Fruit fly (Drosophila melanogaster): ENCODE data around the gene CG44259.
A peak's percentile ranks its signal among the peaks of the same experiment; 100 is the strongest.

CG44259 gene

dm6 chr3R:17249233-17249632 is 4.7 kb downstream of the CG44259 start:
- TF ChIP-seq CG8301 (tag; optimal IDR thresholded peaks at IDR 0.05) (no peak), CG15710 (tag; optimal IDR thresholded peaks at IDR 0.05) (no peak), rn (GFP tag; IDR thresholded peaks at IDR 0.05) (no peak)

- TF ChIP-seq Pif1A (GFP tag; optimal IDR thresholded peaks at IDR 0.05) (no peak), D1 (tag; optimal IDR thresholded peaks at IDR 0.05) (no peak), CG17806 (tag; optimal IDR thresholded peaks at IDR 0.05) (no peak), EcR (GFP tag; optimal IDR thresholded peaks at IDR 0.05) (no peak), CG13204 (GFP tag; optimal IDR thresholded peaks at IDR 0.05) (no peak), Pif1B (GFP tag; optimal IDR thresholded peaks at IDR 0.05) (no peak), Snoo (tag; optimal IDR thresholded peaks at IDR 0.05) (no peak)
These were observed 6.2 kb downstream of the CG44259 start for dm6 chr3R:17247699-17248098.

- TF ChIP-seq Snoo (tag; optimal IDR thresholded peaks at IDR 0.05), result no peak
- TF ChIP-seq Pif1A (GFP tag; optimal IDR thresholded peaks at IDR 0.05), result no peak
- TF ChIP-seq Pif1B (GFP tag; optimal IDR thresholded peaks at IDR 0.05), result no peak
- TF ChIP-seq CG12605 (GFP tag; IDR thresholded peaks at IDR 0.05), result no peak
- no peak for TF ChIP-seq fd96Ca (GFP tag; IDR thresholded peaks at IDR 0.05)
- TF ChIP-seq D1 (tag; optimal IDR thresholded peaks at IDR 0.05), result no peak
- no peak for TF ChIP-seq CG14655 (GFP tag; optimal IDR thresholded peaks at IDR 0.05)
- TF ChIP-seq CG9948 (tag; optimal IDR thresholded peaks at IDR 0.05), result no peak
- TF ChIP-seq CG4496 (GFP tag; IDR thresholded peaks at IDR 0.05), result no peak
- no peak for TF ChIP-seq CG34367 (tag; optimal IDR thresholded peaks at IDR 0.05)
- TF ChIP-seq CG8301 (tag; optimal IDR thresholded peaks at IDR 0.05), result no peak
- TF ChIP-seq Ets98B (GFP tag; IDR thresholded peaks at IDR 0.05), result no peak
- TF ChIP-seq CG13204 (GFP tag; optimal IDR thresholded peaks at IDR 0.05), result no peak
- no peak for TF ChIP-seq CG15710 (tag; optimal IDR thresholded peaks at IDR 0.05)
These were observed 17.0 kb downstream of the CG44259 start for dm6 chr3R:17236936-17237335.

- TF ChIP-seq fd96Ca (GFP tag; IDR thresholded peaks at IDR 0.05) (peak; percentile 52; the same call in 2 of the 3 replicates), rn (GFP tag; IDR thresholded peaks at IDR 0.05) (0 out of 2 replicates have a peak, but pooled peaks have one; percentile 17), CG17806 (tag; optimal IDR thresholded peaks at IDR 0.05) (peak; percentile 20), D1 (tag; optimal IDR thresholded peaks at IDR 0.05) (peak; percentile 36), CG13204 (GFP tag; optimal IDR thresholded peaks at IDR 0.05) (no peak), CG4496 (GFP tag; IDR thresholded peaks at IDR 0.05) (peak; percentile 58; the same call in 2 of the 3 replicates), CG8159 (tag; optimal IDR thresholded peaks at IDR 0.05) (no peak), gl (tag; optimal IDR thresholded peaks at IDR 0.05) (no peak), Ets98B (GFP tag; IDR thresholded peaks at IDR 0.05) (0 out of 2 replicates have a peak, but pooled peaks have one; percentile 10), EcR (GFP tag; optimal IDR thresholded peaks at IDR 0.05) (no peak), CG34367 (tag; optimal IDR thresholded peaks at IDR 0.05) (no peak), CG8301 (tag; optimal IDR thresholded peaks at IDR 0.05) (peak; percentile 8), Pif1A (GFP tag; optimal IDR thresholded peaks at IDR 0.05) (peak; percentile 31)
These were observed 22.4 kb downstream of the CG44259 start for dm6 chr3R:17231579-17231978.

dm6 chr3R:17222974-17223373 is 31.0 kb downstream of the CG44259 start, which contains the start of gene CG31262:
CG31262 (minus strand) TSS chr3R:17223074.
- TF ChIP-seq CG12605 (GFP tag; IDR thresholded peaks at IDR 0.05), result no peak
- no peak for TF ChIP-seq CG15710 (tag; optimal IDR thresholded peaks at IDR 0.05)
- TF ChIP-seq rn (GFP tag; IDR thresholded peaks at IDR 0.05), result no peak
- no peak for TF ChIP-seq CG34367 (tag; optimal IDR thresholded peaks at IDR 0.05)
- TF ChIP-seq CG14655 (GFP tag; optimal IDR thresholded peaks at IDR 0.05), result no peak
- no peak for TF ChIP-seq CG8301 (tag; optimal IDR thresholded peaks at IDR 0.05)
- TF ChIP-seq Pif1B (GFP tag; optimal IDR thresholded peaks at IDR 0.05), result no peak
- TF ChIP-seq Snoo (tag; optimal IDR thresholded peaks at IDR 0.05), result no peak
- TF ChIP-seq gl (tag; optimal IDR thresholded peaks at IDR 0.05), result no peak
- no peak for TF ChIP-seq CG17806 (tag; optimal IDR thresholded peaks at IDR 0.05)
- TF ChIP-seq Pif1A (GFP tag; optimal IDR thresholded peaks at IDR 0.05), result no peak
- TF ChIP-seq CG13204 (GFP tag; optimal IDR thresholded peaks at IDR 0.05), result no peak

- TF ChIP-seq CG13204 (GFP tag; optimal IDR thresholded peaks at IDR 0.05) (no peak), gl (tag; optimal IDR thresholded peaks at IDR 0.05) (no peak), CG34367 (tag; optimal IDR thresholded peaks at IDR 0.05) (no peak), EcR (GFP tag; optimal IDR thresholded peaks at IDR 0.05) (no peak), CG8301 (tag; optimal IDR thresholded peaks at IDR 0.05) (peak; percentile 43), CG32121 (GFP tag; IDR thresholded peaks at IDR 0.05) (no peak), Snoo (tag; optimal IDR thresholded peaks at IDR 0.05) (no peak), CG8159 (tag; optimal IDR thresholded peaks at IDR 0.05) (peak; percentile 67), CG14655 (GFP tag; optimal IDR thresholded peaks at IDR 0.05) (peak; percentile 57), CG9948 (tag; optimal IDR thresholded peaks at IDR 0.05) (no peak), Ets98B (GFP tag; IDR thresholded peaks at IDR 0.05) (no peak), CG4496 (GFP tag; IDR thresholded peaks at IDR 0.05) (no peak), Pif1A (GFP tag; optimal IDR thresholded peaks at IDR 0.05) (peak; percentile 40), CG17806 (tag; optimal IDR thresholded peaks at IDR 0.05) (peak; percentile 22), CG15710 (tag; optimal IDR thresholded peaks at IDR 0.05) (peak; percentile 42)
These were observed 34.0 kb downstream of the CG44259 start for dm6 chr3R:17219927-17220326.

- TF ChIP-seq CG4496 (GFP tag; IDR thresholded peaks at IDR 0.05) (no peak), D1 (tag; optimal IDR thresholded peaks at IDR 0.05) (no peak), Ets98B (GFP tag; IDR thresholded peaks at IDR 0.05) (no peak), CG9948 (tag; optimal IDR thresholded peaks at IDR 0.05) (no peak), Pif1A (GFP tag; optimal IDR thresholded peaks at IDR 0.05) (no peak), fd96Ca (GFP tag; IDR thresholded peaks at IDR 0.05) (no peak), CG14655 (GFP tag; optimal IDR thresholded peaks at IDR 0.05) (no peak), CG8159 (tag; optimal IDR thresholded peaks at IDR 0.05) (no peak), Snoo (tag; optimal IDR thresholded peaks at IDR 0.05) (no peak), CG8301 (tag; optimal IDR thresholded peaks at IDR 0.05) (no peak), CG10348 (GFP tag; IDR thresholded peaks at IDR 0.05) (no peak), EcR (GFP tag; optimal IDR thresholded peaks at IDR 0.05) (no peak), CG13204 (GFP tag; optimal IDR thresholded peaks at IDR 0.05) (no peak), CG17806 (tag; optimal IDR thresholded peaks at IDR 0.05) (no peak), gl (tag; optimal IDR thresholded peaks at IDR 0.05) (no peak), CG34367 (tag; optimal IDR thresholded peaks at IDR 0.05) (no peak)
These were observed 43.9 kb downstream of the CG44259 start for dm6 chr3R:17209990-17210389.
